Worm (Caenorhabditis elegans) whole organism, L3 larva: ENCODE results near the gene dab-1.

Source experiments
- nhr-11 ChIP-seq: fragments of 150-350 bp; optimal IDR thresholded peaks from 2 replicates; lab custom pipeline; 2014; ENCODE audit warnings: missing biosample characterization, missing genetic modification characterization
- nhr-77 ChIP-seq: fragments of 150-350 bp; optimal IDR thresholded peaks from 2 replicates; lab custom pipeline; 2014; ENCODE audit warnings: missing biosample characterization, missing genetic modification characterization

- no peak for TF ChIP-seq nhr-11 (tag; lab: Kevin White, UChicago)
- TF ChIP-seq nhr-77 (tag; lab: Kevin White, UChicago): no peak
These were observed 42.4 kb downstream of the dab-1 start, which contains the start of gene srdh-1 for ce11 chrII:8264619-8265018.
